Worm (Caenorhabditis elegans): ENCODE measurements around the gene Y81G3A.6.

DNA sequence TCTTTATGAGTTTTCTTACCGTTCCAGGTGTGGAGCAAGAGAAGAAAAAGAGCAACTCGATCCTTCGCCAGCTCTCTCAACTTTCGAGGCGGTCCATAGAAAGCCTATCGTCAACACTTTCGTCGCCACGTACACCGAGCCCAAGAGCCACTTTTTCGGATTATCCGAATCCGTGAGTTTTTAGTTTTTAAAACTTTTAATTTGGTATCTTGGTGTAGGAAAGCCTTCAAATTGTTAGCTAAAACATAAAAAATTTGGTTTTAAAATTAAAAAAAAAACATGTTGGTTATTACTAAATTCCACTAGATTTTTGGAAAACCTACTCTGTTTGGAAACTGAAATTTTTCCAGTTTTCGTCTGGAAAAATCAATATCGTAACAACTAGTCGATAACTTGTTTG lies 8.6 kb downstream of the Y81G3A.6 start:
- TF ChIP-seq tab-1 (GFP tag; IDR thresholded peaks at IDR 0.05) (no peak), flt-1 (GFP tag; IDR thresholded peaks at IDR 0.05) (no peak), med-1 (GFP tag; optimal IDR thresholded peaks at IDR 0.05; ENCODE audit: insufficient read depth) (no peak), T22C8.4 (GFP tag; IDR thresholded peaks at IDR 0.05) (no peak), cog-1 (tag; optimal IDR thresholded peaks at IDR 0.05) (no peak), klf-2 (GFP tag; conservative IDR thresholded peaks at IDR 0.05) (no peak), ztf-29 (GFP tag; IDR thresholded peaks at IDR 0.05) (no peak)

Data from whole organism, midembryonic.